Worm (Caenorhabditis elegans) whole organism, L1 larva: ENCODE measurements around the gene F32D8.11.
A peak's percentile ranks its signal among the peaks of the same experiment; 100 is the strongest.

ENCODE experiments used
- C04F5.9 ChIP-seq: sonication (generic microtip); optimal IDR thresholded peaks from 2 replicates; lab custom pipeline; 2016; ENCODE audit warnings: missing genetic modification characterization, missing compliant biosample characterization
- F16B12.6 ChIP-seq: fragments of 150-350 bp; optimal IDR thresholded peaks from 2 replicates; lab custom pipeline; 2014; ENCODE audit warnings: missing biosample characterization, missing genetic modification characterization
- aha-1 ChIP-seq: fragments of 150-350 bp; optimal IDR thresholded peaks from 2 replicates; lab custom pipeline; 2014; ENCODE audit warnings: missing biosample characterization, missing genetic modification characterization
- aly-2 ChIP-seq: fragments of 150-350 bp; optimal IDR thresholded peaks from 2 replicates; lab custom pipeline; 2014; ENCODE audit warnings: missing biosample characterization, missing genetic modification characterization
- blmp-1 ChIP-seq: fragments of 150-350 bp; optimal IDR thresholded peaks from 2 replicates; lab custom pipeline; 2014; ENCODE audit warnings: missing biosample characterization, missing genetic modification characterization
- ceh-63 ChIP-seq: fragments of 200-800 bp; sonication (Bioruptor generic); optimal IDR thresholded peaks from 2 replicates; lab custom pipeline; 2018; ENCODE audit warnings: mild to moderate bottlenecking, missing genetic modification characterization, missing compliant biosample characterization
- ceh-8 ChIP-seq: fragments of 200-800 bp; sonication (Bioruptor generic); optimal IDR thresholded peaks from 2 replicates; lab custom pipeline; 2018; ENCODE audit warnings: mild to moderate bottlenecking, missing genetic modification characterization, moderate library complexity, missing compliant biosample characterization
- ceh-88 ChIP-seq: fragments of 200-800 bp; sonication (Bioruptor generic); IDR thresholded peaks from 2 replicates; pipeline ENCODE4 v1.3.6; 2022; ENCODE audit warnings: missing genetic modification characterization, missing compliant biosample characterization
- ceh-90 ChIP-seq: sonication (generic microtip); optimal IDR thresholded peaks from 2 replicates; lab custom pipeline; 2016; ENCODE audit warnings: missing genetic modification characterization, missing compliant biosample characterization
- efl-1 ChIP-seq, 4 experiments: fragments of 150-350 bp; optimal IDR thresholded peaks in 3 of 4; peaks in 1 of 4; 1 replicate in 1 of 4; 2 replicates in 3 of 4; lab custom pipeline; 2014; ENCODE audit warnings: missing biosample characterization in 2 of 4, missing genetic modification characterization in 2 of 4, missing genetic modification reagents in 2 of 4
- efl-3 ChIP-seq: fragments of 200-800 bp; sonication (Bioruptor generic); optimal IDR thresholded peaks from 2 replicates; lab custom pipeline; 2018; ENCODE audit warnings: mild to moderate bottlenecking, missing genetic modification characterization, missing compliant biosample characterization
- egl-27 ChIP-seq, 2 experiments: fragments of 150-350 bp in 1 of 2; sonication (generic microtip); optimal IDR thresholded peaks; 3 replicates each; lab custom pipeline; 2017 to 2018; ENCODE audit warnings: missing biosample characterization in 2 of 2, missing genetic modification characterization in 2 of 2, missing genetic modification reagents in 2 of 2
- elt-2 ChIP-seq: sonication (generic microtip); optimal IDR thresholded peaks from 2 replicates; lab custom pipeline; 2016; ENCODE audit warnings: missing genetic modification characterization, mild to moderate bottlenecking, inconsistent platforms, missing compliant biosample characterization, missing genetic modification reagents
- ets-5 ChIP-seq: fragments of 200-800 bp; sonication (Bioruptor generic); IDR thresholded peaks from 2 replicates; pipeline ENCODE4 v1.3.6; 2022; ENCODE audit warnings: missing genetic modification characterization, missing compliant biosample characterization
- fos-1 ChIP-seq: fragments of 150-350 bp; optimal IDR thresholded peaks from 2 replicates; lab custom pipeline; 2014; ENCODE audit warnings: missing biosample characterization, missing genetic modification characterization
- grh-1 ChIP-seq: fragments of 200-800 bp; sonication (Bioruptor generic); IDR thresholded peaks from 2 replicates; pipeline ENCODE4 v1.3.6; 2022; ENCODE audit warnings: missing genetic modification reagents, missing genetic modification characterization, missing compliant biosample characterization
- hlh-17 ChIP-seq: fragments of 200-800 bp; sonication (Bioruptor generic); optimal IDR thresholded peaks from 2 replicates; lab custom pipeline; 2018; ENCODE audit warnings: missing genetic modification characterization, mild to moderate bottlenecking, missing compliant biosample characterization, moderate library complexity, borderline replicate concordance
- hpl-2 ChIP-seq: fragments of 150-350 bp; optimal IDR thresholded peaks from 2 replicates; lab custom pipeline; 2014; ENCODE audit warnings: missing biosample characterization, missing genetic modification reagents, missing genetic modification characterization
- irx-1 ChIP-seq: sonication (generic microtip); optimal IDR thresholded peaks from 2 replicates; lab custom pipeline; 2016; ENCODE audit warnings: missing genetic modification characterization, missing compliant biosample characterization
- isw-1 ChIP-seq: fragments of 200-800 bp; sonication (Bioruptor generic); IDR thresholded peaks from 2 replicates; pipeline ENCODE4 v1.3.6; 2022; ENCODE audit warnings: missing genetic modification characterization, missing compliant biosample characterization
- lin-13 ChIP-seq: fragments of 150-350 bp; optimal IDR thresholded peaks from 2 replicates; lab custom pipeline; 2014; ENCODE audit warnings: missing biosample characterization, missing genetic modification reagents, missing genetic modification characterization
- lin-14 ChIP-seq: fragments of 200-800 bp; sonication (Bioruptor generic); optimal IDR thresholded peaks from 2 replicates; lab custom pipeline; 2018; ENCODE audit warnings: mild to moderate bottlenecking, missing genetic modification characterization, moderate library complexity, missing compliant biosample characterization
- lin-35 ChIP-seq, 2 experiments: fragments of 150-350 bp; optimal IDR thresholded peaks; 2 replicates each; lab custom pipeline; 2014; ENCODE audit warnings: missing biosample characterization in 2 of 2, missing genetic modification characterization in 2 of 2, missing genetic modification reagents in 2 of 2
- mep-1 ChIP-seq: fragments of 150-350 bp; optimal IDR thresholded peaks from 2 replicates; lab custom pipeline; 2014; ENCODE audit warnings: missing biosample characterization, missing genetic modification characterization
- nhr-19 ChIP-seq: fragments of 200-800 bp; sonication (Bioruptor generic); conservative IDR thresholded peaks from 2 replicates; pipeline ENCODE4 v1.3.6; 2022; ENCODE audit warnings: missing genetic modification characterization, missing compliant biosample characterization
- nhr-20 ChIP-seq: sonication (generic microtip); optimal IDR thresholded peaks from 2 replicates; lab custom pipeline; 2016; ENCODE audit warnings: mild to moderate bottlenecking, missing genetic modification characterization, missing compliant biosample characterization
- nhr-237 ChIP-seq: fragments of 150-350 bp; optimal IDR thresholded peaks from 2 replicates; lab custom pipeline; 2014; ENCODE audit warnings: missing biosample characterization, missing genetic modification characterization
- nhr-28 ChIP-seq: fragments of 150-350 bp; optimal IDR thresholded peaks from 2 replicates; lab custom pipeline; 2014; ENCODE audit warnings: missing biosample characterization, missing genetic modification characterization
- nhr-47 ChIP-seq: sonication (generic microtip); optimal IDR thresholded peaks from 2 replicates; lab custom pipeline; 2016; ENCODE audit warnings: mild to moderate bottlenecking, missing genetic modification characterization, moderate library complexity, missing compliant biosample characterization
- nhr-77 ChIP-seq: fragments of 150-350 bp; optimal IDR thresholded peaks from 2 replicates; lab custom pipeline; 2014; ENCODE audit warnings: missing biosample characterization, missing genetic modification characterization
- pag-3 ChIP-seq: sonication (generic microtip); optimal IDR thresholded peaks from 2 replicates; lab custom pipeline; 2017; ENCODE audit warnings: missing genetic modification characterization, mild to moderate bottlenecking, missing compliant biosample characterization, antibody characterized with exemption, borderline replicate concordance; ENCODE audit not compliant: insufficient read depth
- skn-1 ChIP-seq: fragments of 150-350 bp; optimal IDR thresholded peaks from 2 replicates; lab custom pipeline; 2014; ENCODE audit warnings: missing biosample characterization, missing genetic modification characterization
- snpc-4 ChIP-seq: fragments of 150-350 bp; optimal IDR thresholded peaks from 2 replicates; lab custom pipeline; 2014; ENCODE audit warnings: missing biosample characterization, missing genetic modification characterization
- sup-37 ChIP-seq: fragments of 200-800 bp; sonication (Bioruptor generic); optimal IDR thresholded peaks from 2 replicates; lab custom pipeline; 2018; ENCODE audit warnings: mild to moderate bottlenecking, missing genetic modification characterization, missing compliant biosample characterization
- swsn-7 ChIP-seq: sonication (generic microtip); optimal IDR thresholded peaks from 2 replicates; lab custom pipeline; 2016; ENCODE audit warnings: missing genetic modification characterization, missing compliant biosample characterization
- tbx-2 ChIP-seq: sonication (generic microtip); optimal IDR thresholded peaks from 2 replicates; lab custom pipeline; 2016; ENCODE audit warnings: missing genetic modification characterization, missing compliant biosample characterization
- unc-130 ChIP-seq: fragments of 150-350 bp; optimal IDR thresholded peaks from 2 replicates; lab custom pipeline; 2017; ENCODE audit warnings: missing biosample characterization, missing genetic modification characterization, inconsistent platforms
- unc-30 ChIP-seq: sonication (generic microtip); optimal IDR thresholded peaks from 2 replicates; lab custom pipeline; 2017; ENCODE audit warnings: missing biosample characterization, missing genetic modification characterization
- ztf-11 ChIP-seq, 2 experiments: sonication (generic microtip); optimal IDR thresholded peaks; 2 replicates each; lab custom pipeline; 2016 to 2017; ENCODE audit warnings: missing genetic modification characterization in 2 of 2, missing biosample characterization in 1 of 2, missing compliant biosample characterization in 1 of 2
- ztf-4 ChIP-seq: fragments of 150-350 bp; optimal IDR thresholded peaks from 2 replicates; lab custom pipeline; 2014; ENCODE audit warnings: missing biosample characterization, missing genetic modification characterization

The F32D8.11 gene

DNA sequence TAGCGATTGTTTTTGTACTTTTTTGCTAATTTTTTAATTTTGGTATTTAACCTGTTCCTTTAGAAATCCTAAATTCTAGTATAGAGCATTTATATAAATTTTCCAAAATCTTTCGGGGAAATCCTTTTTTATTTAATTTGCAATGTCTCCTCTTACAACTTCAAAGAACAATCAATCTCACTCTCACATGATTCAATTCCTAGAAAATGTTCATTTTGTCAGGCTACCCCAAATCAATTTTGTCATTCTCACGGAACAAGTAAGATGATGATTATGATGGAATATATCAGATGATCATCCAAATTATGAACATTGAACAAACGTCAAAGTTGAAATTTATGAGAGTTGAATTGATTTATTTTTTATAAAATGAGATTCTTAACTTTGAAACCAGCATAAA, 48.4 kb upstream of the F32D8.11 start (continued):
- TF ChIP-seq snpc-4 (tag; lab: Kevin White, UChicago) (no peak), nhr-237 (no peak), unc-30 (no peak), isw-1 (GFP tag; lab: Robert Waterston, UW) (no peak), nhr-28 (no peak), egl-27 (tag; optimal IDR thresholded peaks at IDR 0.05; lab: Kevin White, UChicago) (no peak), nhr-20 (tag; lab: Kevin White, UChicago) (peak; percentile 70), unc-130 (no peak), F16B12.6 (tag; lab: Kevin White, UChicago) (no peak), swsn-7 (tag; lab: Kevin White, UChicago) (peak; percentile 30), mep-1 (tag; lab: Kevin White, UChicago) (peak; percentile 30), C04F5.9 (tag; lab: Kevin White, UChicago) (no peak), ceh-90 (no peak), ceh-88 (GFP tag; lab: Robert Waterston, UW) (no peak), nhr-77 (tag; lab: Kevin White, UChicago) (no peak), blmp-1 (tag; lab: Kevin White, UChicago) (no peak), ceh-8 (peak; percentile 44), lin-14 (GFP tag; lab: Kevin White, UChicago) (peak; percentile 67), pag-3 (tag; lab: Kevin White, UChicago) (no peak), nhr-19 (peak; percentile 88), aha-1 (no peak), nhr-47 (tag; lab: Kevin White, UChicago) (peak; percentile 73), ztf-11 (tag; optimal IDR thresholded peaks at IDR 0.05; lab: Kevin White, UChicago) (no peak), ztf-4 (tag; lab: Kevin White, UChicago) (peak; percentile 45), fos-1 (tag; lab: Kevin White, UChicago) (no peak), hlh-17 (GFP tag; lab: Kevin White, UChicago) (no peak), grh-1 (GFP tag; lab: Robert Waterston, UW) (no peak)

DNA sequence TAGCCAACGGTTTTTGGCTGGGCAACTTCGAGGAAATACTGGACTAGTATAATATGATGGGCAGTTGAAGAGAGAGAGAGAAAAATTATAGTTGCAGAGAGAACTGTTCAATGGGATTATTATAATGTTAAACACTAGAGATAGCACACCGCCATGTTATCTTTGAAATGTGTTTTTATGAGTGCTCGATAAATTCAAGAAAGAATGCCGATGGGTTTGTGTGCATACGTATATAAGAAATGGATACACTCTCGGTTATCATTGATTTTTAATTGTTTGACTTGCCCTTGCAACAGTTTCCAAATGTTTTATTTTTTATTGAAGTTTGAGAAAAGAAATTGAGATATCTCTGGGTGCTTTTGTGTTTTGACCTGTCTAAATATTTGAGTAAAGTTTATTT, 47.7 kb upstream of the F32D8.11 start, which contains the start of gene F17C11.12:
Gene F17C11.12, minus strand, starts transcription at position 240 of the 400 bp plus-strand sequence.
- TF ChIP-seq elt-2 (tag; lab: Kevin White, UChicago) (peak; percentile 83), nhr-20 (tag; lab: Kevin White, UChicago) (peak; percentile 1), irx-1 (tag; lab: Kevin White, UChicago) (no peak), tbx-2 (no peak)

DNA sequence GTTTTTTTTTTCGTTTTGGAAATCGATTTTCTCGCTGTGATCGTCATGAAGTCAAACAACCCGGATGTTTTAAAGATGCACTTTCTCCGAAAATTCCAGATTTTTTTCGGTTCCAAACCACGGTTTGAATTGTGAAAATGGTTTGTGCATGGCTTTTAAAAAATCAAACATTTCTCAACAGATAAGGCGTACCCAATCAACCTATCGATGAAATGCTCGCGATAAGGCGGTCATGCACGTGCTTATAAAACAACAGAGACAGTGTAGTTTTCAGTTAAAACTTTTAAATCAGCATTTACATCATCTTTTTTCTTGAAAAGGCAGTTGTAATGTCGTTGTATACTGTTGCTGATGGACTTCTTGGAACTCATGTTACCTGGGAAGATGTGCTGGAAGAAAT, 43.5 kb upstream of the F32D8.11 start, which contains the start of gene F58B4.5:
Gene F58B4.5, plus strand, starts transcription at position 283 of the 400 bp plus-strand sequence.
- TF ChIP-seq elt-2 (tag; lab: Kevin White, UChicago) (peak; percentile 89), lin-13 (GFP tag; lab: Kevin White, UChicago) (no peak), efl-1 (optimal IDR thresholded peaks at IDR 0.05; lab: Kevin White, UChicago) (no peak), efl-1 (GFP tag; optimal IDR thresholded peaks at IDR 0.05 in 1 of 2; lab: Kevin White, UChicago) (peak in 1 of 2 experiments; percentile 43), lin-35 (GFP tag; optimal IDR thresholded peaks at IDR 0.05; lab: Kevin White, UChicago) (peak in 1 of 2 experiments; percentile 19), nhr-20 (tag; lab: Kevin White, UChicago) (peak; percentile 51)

DNA sequence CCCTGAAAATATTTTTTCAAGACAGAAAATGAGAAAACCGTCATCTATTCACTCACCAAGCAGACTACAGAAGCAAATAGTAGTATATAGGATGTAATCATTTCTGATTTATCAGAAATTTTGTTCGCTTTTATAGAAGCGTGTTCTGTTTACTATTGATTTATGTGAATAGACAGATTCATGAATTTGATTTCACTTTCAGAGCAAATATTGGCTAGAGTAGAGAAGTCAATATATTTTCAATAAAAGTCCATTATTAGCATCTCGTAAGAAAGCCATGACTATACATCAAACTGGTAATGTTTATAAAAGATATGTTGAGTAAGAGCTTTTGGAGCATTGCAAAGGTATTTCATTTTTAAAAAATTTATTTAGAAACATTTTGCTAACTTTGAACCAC, 42.3 kb upstream of the F32D8.11 start, which contains the start of gene scvp-1:
Gene scvp-1, minus strand, starts transcription at position 101 of the 400 bp plus-strand sequence.
- TF ChIP-seq pag-3 (tag; lab: Kevin White, UChicago) (no peak), sup-37 (GFP tag; lab: Kevin White, UChicago) (no peak), aha-1 (no peak), ets-5 (GFP tag; lab: Robert Waterston, UW) (no peak), ceh-63 (no peak), hpl-2 (GFP tag; lab: Kevin White, UChicago) (no peak), efl-3 (GFP tag; lab: Kevin White, UChicago) (no peak), skn-1 (no peak), aly-2 (no peak), ztf-11 (tag; optimal IDR thresholded peaks at IDR 0.05; lab: Kevin White, UChicago) (no peak)
